Worm (Caenorhabditis elegans): ENCODE data around the gene F42E11.3.

DNA sequence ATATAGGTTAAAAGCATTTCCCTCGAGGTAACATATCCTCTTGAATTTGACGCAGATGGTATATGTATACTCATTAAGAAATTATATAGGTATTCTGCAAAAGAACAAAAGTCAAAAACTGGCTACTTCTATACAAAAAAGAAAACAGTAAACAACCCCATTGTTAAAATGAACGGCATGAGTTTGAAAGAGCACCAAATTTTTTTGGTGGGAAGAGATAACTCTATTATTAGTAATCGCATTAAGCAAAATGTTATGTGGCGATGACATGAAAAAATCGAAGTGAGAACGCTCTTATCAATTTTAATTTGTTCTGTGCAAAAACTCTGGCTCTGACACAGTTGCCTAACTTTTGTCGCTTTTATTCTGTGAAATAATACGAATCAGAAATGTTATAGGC lies 43.3 kb upstream of the F42E11.3 start, which contains the start of gene F46C3.2:
- TF ChIP-seq sdz-12 (GFP tag; optimal IDR thresholded peaks at IDR 0.05) (no peak), ces-1 (GFP tag; optimal IDR thresholded peaks at IDR 0.05) (no peak), snpc-4 (tag; optimal IDR thresholded peaks at IDR 0.05) (no peak), lin-1 (GFP tag; IDR thresholded peaks at IDR 0.05) (no peak), unc-62 (GFP tag; optimal IDR thresholded peaks at IDR 0.05 in 1 of 2) (no peak), unc-62 (tag; optimal IDR thresholded peaks at IDR 0.05) (no peak), pha-4 (GFP tag; IDR thresholded peaks at IDR 0.05) (no peak), pha-4 (tag; optimal IDR thresholded peaks at IDR 0.05) (no peak), nhr-76 (tag; optimal IDR thresholded peaks at IDR 0.05) (no peak), spr-3 (GFP tag; optimal IDR thresholded peaks at IDR 0.05) (no peak), dmd-9 (GFP tag; IDR thresholded peaks at IDR 0.05) (no peak), nhr-42 (GFP tag; IDR thresholded peaks at IDR 0.05) (no peak), F49E8.2 (tag; optimal IDR thresholded peaks at IDR 0.05; ENCODE audit: borderline replicate concordance) (no peak), fkh-10 (GFP tag; optimal IDR thresholded peaks at IDR 0.05) (no peak)
